Fruit fly (Drosophila melanogaster): ENCODE measurements around the gene pygo.

dm6 chr3R:31622648-31623047 is 42.1 kb upstream of the pygo start:
- TF ChIP-seq CG7101 (tag; optimal IDR thresholded peaks at IDR 0.05), result no peak
- TF ChIP-seq bab1 (GFP tag; optimal IDR thresholded peaks at IDR 0.05), result no peak
